Fruit fly (Drosophila melanogaster): Measurements from ENCODE around the gene CG13280.
A peak's percentile ranks its signal among the peaks of the same experiment; 100 is the strongest.

The CG13280 gene

dm6 chr2L:16815989-16816749 lies 4.7 kb downstream of the CG13280 start, which contains the start of gene mdy (continued):
- TF ChIP-seq CG10267 (tag; optimal IDR thresholded peaks at IDR 0.05) (peak; percentile 62), Lpt (GFP tag; optimal IDR thresholded peaks at IDR 0.05) (no peak), CG1603 (tag; optimal IDR thresholded peaks at IDR 0.05) (peak; percentile 72), CG11504 (tag; optimal IDR thresholded peaks at IDR 0.05) (peak; percentile 65), CG42726 (GFP tag; IDR thresholded peaks at IDR 0.05; ENCODE audit: partially characterized antibody) (0 out of 2 replicates have a peak, but pooled peaks have one; percentile 29), Atf6 (GFP tag; IDR thresholded peaks at IDR 0.05) (peak; percentile 59; the same call in 1 of the 2 replicates), CG4360 (GFP tag; IDR thresholded peaks at IDR 0.05) (peak; percentile 33), NFAT (GFP tag; IDR thresholded peaks at IDR 0.05) (peak; percentile 86), cad (GFP tag; optimal IDR thresholded peaks at IDR 0.05) (no peak), ash1 (GFP tag; optimal IDR thresholded peaks at IDR 0.05) (no peak), twi (tag; optimal IDR thresholded peaks at IDR 0.05) (no peak), CG2129 (GFP tag; IDR thresholded peaks at IDR 0.05; ENCODE audit: partially characterized antibody) (no peak), gfzf (GFP tag; optimal IDR thresholded peaks at IDR 0.05) (no peak), slp2 (GFP tag; optimal IDR thresholded peaks at IDR 0.05) (peak; percentile 30), gro (GFP tag; optimal IDR thresholded peaks at IDR 0.05) (peak; percentile 6), CG8281 (tag; optimal IDR thresholded peaks at IDR 0.05) (peak; percentile 10), CG5953 (GFP tag; IDR thresholded peaks at IDR 0.05) (no peak), CG3726 (GFP tag; IDR thresholded peaks at IDR 0.05) (0 out of 3 replicates have a peak, but pooled peaks have one; percentile 9), zfh1 (GFP tag; IDR thresholded peaks at IDR 0.05) (peak; percentile 60; the same call in 2 of the 3 replicates), CG1233 (GFP tag; optimal IDR thresholded peaks at IDR 0.05) (peak; percentile 2), vvl (GFP tag; IDR thresholded peaks at IDR 0.05) (peak; percentile 75), ham (GFP tag; IDR thresholded peaks at IDR 0.05) (no peak), dm (GFP tag; optimal IDR thresholded peaks at IDR 0.05) (no peak), CG4707 (GFP tag; optimal IDR thresholded peaks at IDR 0.05) (no peak), chm (GFP tag; IDR thresholded peaks at IDR 0.05) (no peak; the same call in 1 of the 2 replicates), B-H1 (GFP tag; IDR thresholded peaks at IDR 0.05) (no peak), Dip3 (GFP tag; optimal IDR thresholded peaks at IDR 0.05) (peak; percentile 0), D19B (GFP tag; optimal IDR thresholded peaks at IDR 0.05) (peak; percentile 36), z (GFP tag; IDR thresholded peaks at IDR 0.05) (no peak), pita (GFP tag; optimal IDR thresholded peaks at IDR 0.05) (peak; percentile 1), CG10565 (GFP tag; optimal IDR thresholded peaks at IDR 0.05) (no peak), bcd (GFP tag; optimal IDR thresholded peaks at IDR 0.05) (peak; percentile 28), CG15696 (tag; optimal IDR thresholded peaks at IDR 0.05) (peak; percentile 15), CG3163 (GFP tag; optimal IDR thresholded peaks at IDR 0.05) (no peak), B-H2 (GFP tag; optimal IDR thresholded peaks at IDR 0.05) (peak; percentile 24), vfl (GFP tag; optimal IDR thresholded peaks at IDR 0.05) (peak; percentile 62), tx (GFP tag; optimal IDR thresholded peaks at IDR 0.05) (peak; percentile 19), gcm (GFP tag; optimal IDR thresholded peaks at IDR 0.05) (peak; percentile 14), CG9932 (GFP tag; IDR thresholded peaks at IDR 0.05) (peak; percentile 63), CG6765 (GFP tag; optimal IDR thresholded peaks at IDR 0.05) (peak; percentile 30), salm (tag; optimal IDR thresholded peaks at IDR 0.05) (no peak), caup (GFP tag; optimal IDR thresholded peaks at IDR 0.05; ENCODE audit: severe bottlenecking) (peak; percentile 42), CG1529 (GFP tag; optimal IDR thresholded peaks at IDR 0.05) (no peak), nerfin-1 (tag; optimal IDR thresholded peaks at IDR 0.05) (no peak), mirr (GFP tag; optimal IDR thresholded peaks at IDR 0.05) (no peak), Hr78 (GFP tag; optimal IDR thresholded peaks at IDR 0.05) (no peak), danr (GFP tag; IDR thresholded peaks at IDR 0.05) (0 out of 2 replicates have a peak, but pooled peaks have one; percentile 6), lilli (GFP tag; optimal IDR thresholded peaks at IDR 0.05) (peak; percentile 80), ara (GFP tag; IDR thresholded peaks at IDR 0.05) (peak; percentile 64)

Measured in whole organism, embryonic.